Fruit fly (Drosophila melanogaster) whole organism, embryonic: ENCODE measurements around the gene CG11951.

ENCODE experiments used
- Asciz ChIP-seq: fragments of 200-800 bp; sonication (Bioruptor generic); optimal IDR thresholded peaks from 2 replicates; lab custom pipeline; 2017; ENCODE audit warnings: missing biosample characterization, mild to moderate bottlenecking, missing genetic modification characterization, missing genetic modification reagents
- Awh ChIP-seq: fragments of 200-800 bp; sonication (Bioruptor generic); IDR thresholded peaks from 2 replicates; pipeline ENCODE4, ENCODE4 v1.3.6; 2022; ENCODE audit warnings: missing biosample characterization, missing genetic modification characterization
- BEAF-32 ChIP-seq: fragments of 200-800 bp; sonication (Bioruptor generic); optimal IDR thresholded peaks from 3 replicates; lab custom pipeline; 2017; ENCODE audit warnings: missing biosample characterization, missing genetic modification characterization, mild to moderate bottlenecking, moderate library complexity, missing genetic modification reagents
- Blimp-1 ChIP-seq: fragments of 200-800 bp; sonication (Bioruptor generic); optimal IDR thresholded peaks from 3 replicates; lab custom pipeline; 2018; ENCODE audit warnings: missing biosample characterization, missing genetic modification characterization, mild to moderate bottlenecking, moderate library complexity, missing genetic modification reagents
- CG1233 ChIP-seq: fragments of 200-800 bp; sonication (Bioruptor generic); optimal IDR thresholded peaks from 4 replicates; lab custom pipeline; 2018; ENCODE audit warnings: missing biosample characterization, mild to moderate bottlenecking, missing genetic modification characterization
- CG16779 ChIP-seq: fragments of 200-800 bp; sonication (Bioruptor generic); IDR thresholded peaks from 2 replicates; pipeline ENCODE4 v1.3.6; 2022; ENCODE audit warnings: missing biosample characterization, missing genetic modification characterization
- CG18619 ChIP-seq: fragments of 200-800 bp; sonication (Bioruptor generic); optimal IDR thresholded peaks from 3 replicates; lab custom pipeline; 2017; ENCODE audit warnings: missing biosample characterization, mild to moderate bottlenecking, missing genetic modification characterization
- CG2120 ChIP-seq: fragments of 200-800 bp; sonication (Bioruptor generic); optimal IDR thresholded peaks from 3 replicates; lab custom pipeline; 2016; ENCODE audit warnings: missing biosample characterization, missing genetic modification characterization
- CG30431 ChIP-seq: fragments of 200-800 bp; sonication (Bioruptor generic); optimal IDR thresholded peaks from 2 replicates; lab custom pipeline; 2017; ENCODE audit warnings: missing biosample characterization, missing genetic modification characterization
- CG31365 ChIP-seq: fragments of 200-800 bp; sonication (Bioruptor generic); optimal IDR thresholded peaks from 2 replicates; lab custom pipeline; 2018; ENCODE audit warnings: missing biosample characterization, mild to moderate bottlenecking, missing genetic modification characterization
- CG3163 ChIP-seq: fragments of 200-800 bp; sonication (Bioruptor generic); optimal IDR thresholded peaks from 3 replicates; lab custom pipeline; 2016; ENCODE audit warnings: missing biosample characterization, missing genetic modification characterization
- CG33557 ChIP-seq: fragments of 200-800 bp; sonication (Bioruptor generic); optimal IDR thresholded peaks from 2 replicates; lab custom pipeline; 2019; ENCODE audit warnings: missing biosample characterization, mild to moderate bottlenecking, missing genetic modification characterization, moderate library complexity
- CG6654 ChIP-seq: fragments of 200-800 bp; sonication (Bioruptor generic); optimal IDR thresholded peaks from 2 replicates; lab custom pipeline; 2017; ENCODE audit warnings: missing biosample characterization, mild to moderate bottlenecking, missing genetic modification characterization
- CG7745 ChIP-seq: fragments of 200-800 bp; sonication (Bioruptor generic); optimal IDR thresholded peaks from 2 replicates; lab custom pipeline; 2018; ENCODE audit warnings: missing biosample characterization, mild to moderate bottlenecking, missing genetic modification characterization, moderate library complexity
- CG9817 ChIP-seq: fragments of 200-800 bp; sonication (Bioruptor generic); optimal IDR thresholded peaks from 2 replicates; lab custom pipeline; 2018; ENCODE audit warnings: missing biosample characterization, mild to moderate bottlenecking, missing genetic modification characterization, moderate library complexity
- Chrac-16 ChIP-seq: fragments of 200-800 bp; sonication (Bioruptor generic); optimal IDR thresholded peaks from 3 replicates; lab custom pipeline; 2016; ENCODE audit warnings: missing biosample characterization, missing genetic modification characterization
- CkIIα-i1 ChIP-seq: fragments of 200-800 bp; sonication (Bioruptor generic); IDR thresholded peaks from 2 replicates; pipeline ENCODE4 v1.3.6; 2022; ENCODE audit warnings: missing biosample characterization, missing genetic modification characterization
- Dek ChIP-seq: fragments of 200-800 bp; sonication (Bioruptor generic); optimal IDR thresholded peaks from 3 replicates; lab custom pipeline; 2019; ENCODE audit warnings: missing biosample characterization, mild to moderate bottlenecking, missing genetic modification characterization, moderate library complexity
- Ets65A ChIP-seq: fragments of 200-800 bp; sonication (Bioruptor generic); peaks from one replicate; lab custom pipeline; 2016; ENCODE audit warnings: missing biosample characterization, missing genetic modification characterization
- Ets97D ChIP-seq: fragments of 200-800 bp; sonication (Bioruptor generic); optimal IDR thresholded peaks from 3 replicates; lab custom pipeline; 2016; ENCODE audit warnings: missing biosample characterization, missing genetic modification characterization
- Hand ChIP-seq: fragments of 200-800 bp; sonication (Bioruptor generic); optimal IDR thresholded peaks from 2 replicates; lab custom pipeline; 2017; ENCODE audit warnings: mild to moderate bottlenecking, missing biosample characterization, missing genetic modification reagents, missing genetic modification characterization
- HmgZ ChIP-seq: fragments of 200-800 bp; sonication (Bioruptor generic); optimal IDR thresholded peaks from 2 replicates; lab custom pipeline; 2018; ENCODE audit warnings: missing biosample characterization, mild to moderate bottlenecking, missing genetic modification characterization
- Kr ChIP-seq: fragments of 200-800 bp; sonication (Bioruptor generic); optimal IDR thresholded peaks from 2 replicates; lab custom pipeline; 2017; ENCODE audit warnings: missing biosample characterization, mild to moderate bottlenecking, missing genetic modification characterization
- Mad ChIP-seq: fragments of 200-800 bp; sonication (Bioruptor generic); optimal IDR thresholded peaks from 2 replicates; lab custom pipeline; 2016; ENCODE audit warnings: missing biosample characterization, missing genetic modification characterization
- Sin3A ChIP-seq: fragments of >200 bp; optimal IDR thresholded peaks from 2 replicates; lab custom pipeline; 2018
- Spps ChIP-seq: fragments of 200-800 bp; sonication (Bioruptor generic); optimal IDR thresholded peaks from 2 replicates; lab custom pipeline; 2018; ENCODE audit warnings: missing biosample characterization, mild to moderate bottlenecking, missing genetic modification characterization
- TFAM ChIP-seq: fragments of 200-800 bp; sonication (Bioruptor generic); optimal IDR thresholded peaks from 2 replicates; lab custom pipeline; 2017; ENCODE audit warnings: missing biosample characterization, missing genetic modification characterization, inconsistent platforms
- Trl ChIP-seq, 3 experiments: fragments of >200 bp in 2 of 3; fragments of 200-800 bp in 1 of 3; sonication (Bioruptor generic) in 1 of 3; optimal IDR thresholded peaks; 2 replicates in 1 of 3; 3 replicates in 2 of 3; lab custom pipeline; 2016 to 2017; ENCODE audit warnings: missing biosample characterization in 1 of 3, missing genetic modification characterization in 1 of 3
- aop ChIP-seq: fragments of 200-800 bp; sonication (Bioruptor generic); IDR thresholded peaks from 2 replicates; pipeline ENCODE4 v1.3.6; 2022; ENCODE audit warnings: missing biosample characterization, missing genetic modification characterization
- bigmax ChIP-seq: fragments of 200-800 bp; sonication (Bioruptor generic); optimal IDR thresholded peaks from 2 replicates; lab custom pipeline; 2018; ENCODE audit warnings: missing biosample characterization, mild to moderate bottlenecking, missing genetic modification characterization
- br ChIP-seq: fragments of >200 bp; optimal IDR thresholded peaks from 2 replicates; lab custom pipeline; 2017
- cad ChIP-seq: fragments of >200 bp; optimal IDR thresholded peaks from 2 replicates; lab custom pipeline; 2017; ENCODE audit warnings: missing biosample characterization, missing genetic modification characterization
- cas ChIP-seq: fragments of 200-800 bp; sonication (Bioruptor generic); IDR thresholded peaks from 2 replicates; pipeline ENCODE4 v1.3.6; 2022; ENCODE audit warnings: missing biosample characterization, missing genetic modification characterization
- caup ChIP-seq: fragments of 200-800 bp; sonication (Bioruptor generic); optimal IDR thresholded peaks from 3 replicates; lab custom pipeline; 2017; ENCODE audit warnings: missing biosample characterization, mild to moderate bottlenecking, missing genetic modification characterization, moderate library complexity; ENCODE audit not compliant: severe bottlenecking
- chm ChIP-seq: fragments of 200-800 bp; sonication (Bioruptor generic); IDR thresholded peaks from 2 replicates; pipeline ENCODE4 v1.3.6; 2022; ENCODE audit warnings: missing biosample characterization, missing genetic modification characterization
- dati ChIP-seq: fragments of 200-800 bp; sonication (Bioruptor generic); IDR thresholded peaks from 2 replicates; pipeline ENCODE4 v1.3.6; 2022; ENCODE audit warnings: missing biosample characterization, missing genetic modification characterization
- dimm ChIP-seq: fragments of 200-800 bp; sonication (Bioruptor generic); IDR thresholded peaks from 2 replicates; pipeline ENCODE4 v1.3.6; 2022; ENCODE audit warnings: missing biosample characterization, missing genetic modification characterization
- ems ChIP-seq: fragments of 200-800 bp; sonication (Bioruptor generic); optimal IDR thresholded peaks from 3 replicates; lab custom pipeline; 2016; ENCODE audit warnings: missing biosample characterization, missing genetic modification characterization
- her ChIP-seq: fragments of 200-800 bp; sonication (Bioruptor generic); optimal IDR thresholded peaks from 2 replicates; lab custom pipeline; 2016; ENCODE audit warnings: missing biosample characterization, missing genetic modification characterization
- klu ChIP-seq: fragments of 200-800 bp; sonication (Bioruptor generic); IDR thresholded peaks from 2 replicates; pipeline ENCODE4 v1.3.6; 2022; ENCODE audit warnings: missing biosample characterization, missing genetic modification characterization
- mirr ChIP-seq: fragments of 200-800 bp; sonication (Bioruptor generic); optimal IDR thresholded peaks from 3 replicates; lab custom pipeline; 2018; ENCODE audit warnings: missing biosample characterization, mild to moderate bottlenecking, missing genetic modification characterization
- odd ChIP-seq: fragments of 200-800 bp; sonication (Bioruptor generic); optimal IDR thresholded peaks from 2 replicates; lab custom pipeline; 2017; ENCODE audit warnings: missing biosample characterization, mild to moderate bottlenecking, missing genetic modification characterization
- p53 ChIP-seq: fragments of 200-800 bp; sonication (Bioruptor generic); optimal IDR thresholded peaks from 2 replicates; lab custom pipeline; 2016; ENCODE audit warnings: missing biosample characterization, missing genetic modification characterization
- pb ChIP-seq: fragments of 200-800 bp; sonication (Bioruptor generic); optimal IDR thresholded peaks from 3 replicates; lab custom pipeline; 2016; ENCODE audit warnings: missing biosample characterization, missing genetic modification characterization
- stc ChIP-seq: fragments of 200-800 bp; sonication (Bioruptor generic); IDR thresholded peaks from 2 replicates; pipeline ENCODE4 v1.3.6; 2022; ENCODE audit warnings: missing biosample characterization, missing genetic modification characterization
- tio ChIP-seq: fragments of 200-800 bp; sonication (Bioruptor generic); optimal IDR thresholded peaks from 2 replicates; lab custom pipeline; 2017; ENCODE audit warnings: missing biosample characterization, missing genetic modification characterization, inconsistent platforms
- trem ChIP-seq: fragments of 200-800 bp; optimal IDR thresholded peaks from 3 replicates; lab custom pipeline; 2019; ENCODE audit warnings: missing biosample characterization, mild to moderate bottlenecking, missing genetic modification characterization, moderate library complexity
- trh ChIP-seq: fragments of 200-800 bp; sonication (Bioruptor generic); optimal IDR thresholded peaks from 2 replicates; lab custom pipeline; 2016; ENCODE audit warnings: missing biosample characterization, missing genetic modification characterization
- vfl ChIP-seq: fragments of 200-800 bp; sonication (Bioruptor generic); optimal IDR thresholded peaks from 2 replicates; lab custom pipeline; 2016; ENCODE audit warnings: missing biosample characterization, missing genetic modification characterization
- wek ChIP-seq: fragments of 200-800 bp; sonication (Bioruptor generic); optimal IDR thresholded peaks from 3 replicates; lab custom pipeline; 2018; ENCODE audit warnings: missing biosample characterization, mild to moderate bottlenecking, missing genetic modification characterization, moderate library complexity

Gene CG11951

DNA sequence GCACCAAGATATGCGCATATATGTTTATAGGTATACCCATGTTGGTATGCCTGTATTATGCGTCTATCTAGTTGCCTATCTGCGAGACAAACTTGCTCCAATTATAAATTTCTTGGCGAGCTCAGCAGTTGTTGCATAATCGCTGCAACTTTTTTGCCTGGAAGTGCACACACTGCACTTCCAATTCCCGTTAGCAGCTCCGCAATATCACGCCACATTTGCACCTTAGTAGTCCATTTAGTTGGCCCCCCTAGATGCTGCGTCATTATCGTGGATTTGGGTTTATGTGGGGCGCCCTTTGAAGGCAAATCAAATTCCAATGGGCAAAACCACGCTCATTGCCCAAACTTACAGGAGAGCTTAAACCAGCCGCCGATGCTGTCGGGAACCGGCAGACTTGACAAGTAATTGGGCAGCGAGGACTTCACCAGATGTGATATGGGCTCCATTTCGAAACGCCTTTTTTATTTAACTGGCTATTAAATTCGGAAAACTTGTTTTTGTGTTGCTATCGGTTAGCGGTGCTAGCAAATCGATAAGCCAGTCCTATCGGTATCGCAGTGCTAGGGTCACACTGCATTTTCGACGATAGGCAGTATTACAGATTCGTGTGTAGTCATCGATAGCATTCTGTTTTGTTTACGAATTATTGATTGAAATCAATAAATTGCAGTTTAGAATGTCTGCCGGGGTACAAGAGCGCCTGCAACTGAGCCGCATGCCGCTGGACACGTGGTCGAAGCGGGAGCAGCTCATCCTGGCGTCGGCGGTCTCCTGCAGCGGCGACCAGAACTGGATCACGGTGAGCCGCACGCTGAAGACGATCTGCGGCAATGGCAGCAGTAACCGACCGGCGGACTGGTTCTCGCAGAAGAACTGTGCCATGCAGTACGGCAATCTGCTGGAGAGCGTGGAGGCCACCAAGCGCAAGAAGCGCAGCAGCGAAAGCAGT is 15.4 kb downstream of the CG11951 start, which contains the start of the genes Cisd2 and Brd8 (continued):
- TF ChIP-seq Kr: no peak
- TF ChIP-seq vfl: no peak
- TF ChIP-seq Spps (tag; lab: Kevin White, UChicago): no peak
- no peak for TF ChIP-seq CG18619 (GFP tag; lab: Kevin White, UChicago)
- TF ChIP-seq odd (GFP tag; lab: Kevin White, UChicago): no peak
- no peak for TF ChIP-seq p53 (GFP tag; lab: Kevin White, UChicago)
- TF ChIP-seq CG3163 (GFP tag; lab: Kevin White, UChicago): no peak
- no peak for TF ChIP-seq aop (GFP tag; lab: Robert Waterston, UW)
- TF ChIP-seq Ets65A (GFP tag; lab: Kevin White, UChicago): peak; percentile 36
- no peak for TF ChIP-seq TFAM (GFP tag; lab: Kevin White, UChicago)
- no peak for TF ChIP-seq dimm (GFP tag; lab: Robert Waterston, UW)
- TF ChIP-seq CkIIα-i1 (GFP tag; lab: Robert Waterston, UW): no peak
- no peak for TF ChIP-seq CG9817 (tag; lab: Kevin White, UChicago)
- peak; percentile 37 for TF ChIP-seq trem (tag; lab: Kevin White, UChicago)
- TF ChIP-seq pb (GFP tag; lab: Kevin White, UChicago): no peak
- no peak for TF ChIP-seq dati
- no peak for TF ChIP-seq wek (GFP tag; lab: Kevin White, UChicago)
- no peak for TF ChIP-seq cad (GFP tag; lab: Kevin White, UChicago)
- TF ChIP-seq Dek: no peak
- TF ChIP-seq Blimp-1 (GFP tag; lab: Kevin White, UChicago): no peak
- TF ChIP-seq HmgZ (tag; lab: Kevin White, UChicago): peak; percentile 31
- TF ChIP-seq caup: no peak
- TF ChIP-seq CG7745 (tag; lab: Kevin White, UChicago): no peak
- no peak for TF ChIP-seq Mad (GFP tag; lab: Kevin White, UChicago)
- TF ChIP-seq klu: no peak
- TF ChIP-seq bigmax (GFP tag; lab: Kevin White, UChicago): peak; percentile 20
- TF ChIP-seq cas: no peak
- peak; percentile 80 for TF ChIP-seq Ets97D (GFP tag; lab: Kevin White, UChicago)
- TF ChIP-seq br: no peak
- TF ChIP-seq CG31365 (tag; lab: Kevin White, UChicago): no peak
- no peak for TF ChIP-seq Hand (GFP tag; lab: Kevin White, UChicago)
- TF ChIP-seq Sin3A (lab: Kevin White, UChicago): peak; percentile 69
- TF ChIP-seq CG30431 (GFP tag; lab: Kevin White, UChicago): no peak
- TF ChIP-seq BEAF-32 (GFP tag; lab: Kevin White, UChicago): peak; percentile 91
- peak; percentile 12 for TF ChIP-seq mirr (GFP tag; lab: Kevin White, UChicago)
- no peak for TF ChIP-seq Chrac-16 (GFP tag; lab: Kevin White, UChicago)
- TF ChIP-seq CG16779: no peak
- no peak for TF ChIP-seq tio
- TF ChIP-seq CG1233: no peak
- TF ChIP-seq CG6654 (GFP tag; lab: Kevin White, UChicago): no peak
- peak; percentile 7 for TF ChIP-seq CG2120 (GFP tag; lab: Kevin White, UChicago)
- TF ChIP-seq Trl (optimal IDR thresholded peaks at IDR 0.05; lab: Kevin White, UChicago): no peak
- no peak for TF ChIP-seq Trl (GFP tag; optimal IDR thresholded peaks at IDR 0.05; lab: Kevin White, UChicago)
- TF ChIP-seq Asciz (GFP tag; lab: Kevin White, UChicago): no peak
- no peak for TF ChIP-seq her
- no peak for TF ChIP-seq chm
- no peak for TF ChIP-seq Awh (GFP tag; lab: Robert Waterston, UW)
- no peak for TF ChIP-seq CG33557 (GFP tag; lab: Kevin White, UChicago)
- TF ChIP-seq ems (GFP tag; lab: Kevin White, UChicago): no peak
- TF ChIP-seq trh: no peak
- TF ChIP-seq stc (GFP tag; lab: Robert Waterston, UW): no peak
